Fruit fly (Drosophila melanogaster): ENCODE results near the gene klg.

DNA sequence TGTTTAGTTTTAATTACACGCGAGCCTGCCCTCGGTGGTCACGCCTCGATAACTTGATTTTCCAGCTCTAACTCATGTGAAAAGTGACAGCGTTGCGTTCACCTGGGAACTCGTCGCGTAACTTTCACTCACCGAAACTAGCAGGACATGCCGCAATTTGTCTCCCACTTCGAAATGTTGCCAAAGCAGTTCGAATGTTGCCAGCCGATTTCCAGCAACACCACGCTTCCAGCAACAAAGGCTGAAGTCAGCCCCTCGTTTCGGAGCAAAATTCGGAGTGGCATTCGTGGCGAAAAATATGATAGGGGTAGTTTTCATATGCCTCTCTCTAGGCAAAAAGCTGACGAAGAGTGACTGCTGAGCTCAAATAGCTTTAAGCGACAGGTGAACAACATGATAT lies 777 bp upstream of the klg start:
- no peak for TF ChIP-seq Pif1B (GFP tag; optimal IDR thresholded peaks at IDR 0.05)
- TF ChIP-seq CG15710 (tag; optimal IDR thresholded peaks at IDR 0.05): no peak
- no peak for TF ChIP-seq Ets98B (GFP tag; IDR thresholded peaks at IDR 0.05)
- TF ChIP-seq CG9948 (tag; optimal IDR thresholded peaks at IDR 0.05): no peak
- no peak for TF ChIP-seq Pif1A (GFP tag; optimal IDR thresholded peaks at IDR 0.05)
- no peak for TF ChIP-seq CG17806 (tag; optimal IDR thresholded peaks at IDR 0.05)
- TF ChIP-seq Snoo (tag; optimal IDR thresholded peaks at IDR 0.05): no peak
- TF ChIP-seq D1 (tag; optimal IDR thresholded peaks at IDR 0.05): no peak
- no peak for TF ChIP-seq gl (tag; optimal IDR thresholded peaks at IDR 0.05)
- TF ChIP-seq CG4496 (GFP tag; IDR thresholded peaks at IDR 0.05): no peak
- no peak for TF ChIP-seq fd96Ca (GFP tag; IDR thresholded peaks at IDR 0.05)
- TF ChIP-seq rn (GFP tag; IDR thresholded peaks at IDR 0.05): no peak
